Worm (Caenorhabditis elegans) whole organism, L1 larva: ENCODE measurements around the gene M05D6.1.

ENCODE experiments used
- C16A3.4 ChIP-seq: fragments of 150-350 bp; optimal IDR thresholded peaks from 2 replicates; lab custom pipeline; 2014; ENCODE audit warnings: missing biosample characterization, missing genetic modification characterization
- C34B4.2 ChIP-seq: sonication (generic microtip); optimal IDR thresholded peaks from 2 replicates; lab custom pipeline; 2017; ENCODE audit warnings: mild to moderate bottlenecking, missing genetic modification characterization, missing compliant biosample characterization
- F16B12.6 ChIP-seq: fragments of 150-350 bp; optimal IDR thresholded peaks from 2 replicates; lab custom pipeline; 2014; ENCODE audit warnings: missing biosample characterization, missing genetic modification characterization
- aha-1 ChIP-seq: fragments of 150-350 bp; optimal IDR thresholded peaks from 2 replicates; lab custom pipeline; 2014; ENCODE audit warnings: missing biosample characterization, missing genetic modification characterization
- blmp-1 ChIP-seq: fragments of 150-350 bp; optimal IDR thresholded peaks from 2 replicates; lab custom pipeline; 2014; ENCODE audit warnings: missing biosample characterization, missing genetic modification characterization
- ceh-63 ChIP-seq: fragments of 200-800 bp; sonication (Bioruptor generic); optimal IDR thresholded peaks from 2 replicates; lab custom pipeline; 2018; ENCODE audit warnings: mild to moderate bottlenecking, missing genetic modification characterization, missing compliant biosample characterization
- ceh-82 ChIP-seq, 3 experiments: fragments of 150-350 bp in 1 of 3; sonication (generic microtip) in 2 of 3; optimal IDR thresholded peaks; 2 replicates each; lab custom pipeline; 2014 to 2017; ENCODE audit warnings: missing biosample characterization in 3 of 3, missing genetic modification characterization in 3 of 3
- ces-1 ChIP-seq: fragments of 150-350 bp; optimal IDR thresholded peaks from 2 replicates; lab custom pipeline; 2014; ENCODE audit warnings: missing biosample characterization, missing genetic modification reagents, missing genetic modification characterization
- dpl-1 ChIP-seq, 3 experiments: fragments of 150-350 bp in 2 of 3; sonication (generic microtip) in 1 of 3; optimal IDR thresholded peaks; 2 replicates each; lab custom pipeline; 2014 to 2017; ENCODE audit warnings: missing biosample characterization in 3 of 3, missing genetic modification characterization in 3 of 3, missing genetic modification reagents in 3 of 3
- efl-1 ChIP-seq, 4 experiments: fragments of 150-350 bp; optimal IDR thresholded peaks in 3 of 4; peaks in 1 of 4; 1 replicate in 1 of 4; 2 replicates in 3 of 4; lab custom pipeline; 2014; ENCODE audit warnings: missing biosample characterization in 2 of 4, missing genetic modification characterization in 2 of 4, missing genetic modification reagents in 2 of 4
- egl-27 ChIP-seq, 2 experiments: fragments of 150-350 bp in 1 of 2; sonication (generic microtip); optimal IDR thresholded peaks; 3 replicates each; lab custom pipeline; 2017 to 2018; ENCODE audit warnings: missing biosample characterization in 2 of 2, missing genetic modification characterization in 2 of 2, missing genetic modification reagents in 2 of 2
- elt-3 ChIP-seq, 6 experiments: fragments of 150-350 bp in 1 of 6; sonication (generic microtip); optimal IDR thresholded peaks; 2 replicates each; lab custom pipeline; 2017 to 2018; ENCODE audit warnings: missing biosample characterization in 6 of 6, missing genetic modification characterization in 6 of 6, inconsistent platforms in 1 of 6
- fkh-10 ChIP-seq: sonication (generic microtip); optimal IDR thresholded peaks from 2 replicates; lab custom pipeline; 2017; ENCODE audit warnings: missing biosample characterization, missing genetic modification reagents, missing genetic modification characterization
- fkh-8 ChIP-seq: sonication (generic microtip); optimal IDR thresholded peaks from 2 replicates; lab custom pipeline; 2016; ENCODE audit warnings: mild to moderate bottlenecking, missing genetic modification characterization, missing compliant biosample characterization
- grh-1 ChIP-seq: fragments of 200-800 bp; sonication (Bioruptor generic); IDR thresholded peaks from 2 replicates; pipeline ENCODE4 v1.3.6; 2022; ENCODE audit warnings: missing genetic modification reagents, missing genetic modification characterization, missing compliant biosample characterization
- hlh-17 ChIP-seq: fragments of 200-800 bp; sonication (Bioruptor generic); optimal IDR thresholded peaks from 2 replicates; lab custom pipeline; 2018; ENCODE audit warnings: missing genetic modification characterization, mild to moderate bottlenecking, missing compliant biosample characterization, moderate library complexity, borderline replicate concordance
- jun-1 ChIP-seq: fragments of 150-350 bp; optimal IDR thresholded peaks from 2 replicates; lab custom pipeline; 2014; ENCODE audit warnings: missing biosample characterization, missing genetic modification reagents, missing genetic modification characterization
- lin-13 ChIP-seq: fragments of 150-350 bp; optimal IDR thresholded peaks from 2 replicates; lab custom pipeline; 2014; ENCODE audit warnings: missing biosample characterization, missing genetic modification reagents, missing genetic modification characterization
- lin-14 ChIP-seq: fragments of 200-800 bp; sonication (Bioruptor generic); optimal IDR thresholded peaks from 2 replicates; lab custom pipeline; 2018; ENCODE audit warnings: mild to moderate bottlenecking, missing genetic modification characterization, moderate library complexity, missing compliant biosample characterization
- lin-35 ChIP-seq, 2 experiments: fragments of 150-350 bp; optimal IDR thresholded peaks; 2 replicates each; lab custom pipeline; 2014; ENCODE audit warnings: missing biosample characterization in 2 of 2, missing genetic modification characterization in 2 of 2, missing genetic modification reagents in 2 of 2
- lin-39 ChIP-seq: fragments of 150-350 bp; optimal IDR thresholded peaks from 2 replicates; lab custom pipeline; 2014; ENCODE audit warnings: missing biosample characterization, missing genetic modification reagents, missing genetic modification characterization
- lir-3 ChIP-seq: sonication (generic microtip); optimal IDR thresholded peaks from 2 replicates; lab custom pipeline; 2016; ENCODE audit warnings: mild to moderate bottlenecking, missing genetic modification characterization, moderate library complexity, missing compliant biosample characterization; ENCODE audit not compliant: poor library complexity
- lsy-2 ChIP-seq, 2 experiments: fragments of 150-350 bp; optimal IDR thresholded peaks; 2 replicates each; lab custom pipeline; 2014; ENCODE audit warnings: missing biosample characterization in 2 of 2, missing genetic modification characterization in 2 of 2
- mdl-1 ChIP-seq, 2 experiments: fragments of 150-350 bp; optimal IDR thresholded peaks; 2 replicates each; lab custom pipeline; 2014 to 2017; ENCODE audit warnings: missing biosample characterization in 2 of 2, missing genetic modification characterization in 2 of 2, inconsistent platforms in 1 of 2
- mep-1 ChIP-seq: fragments of 150-350 bp; optimal IDR thresholded peaks from 2 replicates; lab custom pipeline; 2014; ENCODE audit warnings: missing biosample characterization, missing genetic modification characterization
- nhr-12 ChIP-seq: sonication (generic microtip); optimal IDR thresholded peaks from 2 replicates; lab custom pipeline; 2017; ENCODE audit warnings: missing biosample characterization, missing genetic modification characterization
- nhr-19 ChIP-seq: fragments of 200-800 bp; sonication (Bioruptor generic); conservative IDR thresholded peaks from 2 replicates; pipeline ENCODE4 v1.3.6; 2022; ENCODE audit warnings: missing genetic modification characterization, missing compliant biosample characterization
- nhr-20 ChIP-seq: sonication (generic microtip); optimal IDR thresholded peaks from 2 replicates; lab custom pipeline; 2016; ENCODE audit warnings: mild to moderate bottlenecking, missing genetic modification characterization, missing compliant biosample characterization
- nhr-237 ChIP-seq: fragments of 150-350 bp; optimal IDR thresholded peaks from 2 replicates; lab custom pipeline; 2014; ENCODE audit warnings: missing biosample characterization, missing genetic modification characterization
- nhr-47 ChIP-seq: sonication (generic microtip); optimal IDR thresholded peaks from 2 replicates; lab custom pipeline; 2016; ENCODE audit warnings: mild to moderate bottlenecking, missing genetic modification characterization, moderate library complexity, missing compliant biosample characterization
- nhr-71 ChIP-seq: sonication (generic microtip); optimal IDR thresholded peaks from 2 replicates; lab custom pipeline; 2016; ENCODE audit warnings: mild to moderate bottlenecking, missing genetic modification characterization, moderate library complexity, missing compliant biosample characterization
- nhr-85 ChIP-seq: sonication (generic microtip); peaks from one replicate; lab custom pipeline; 2016; ENCODE audit warnings: missing genetic modification characterization, inconsistent platforms, missing compliant biosample characterization
- nhr-90 ChIP-seq: sonication (generic microtip); optimal IDR thresholded peaks from 2 replicates; lab custom pipeline; 2016; ENCODE audit warnings: mild to moderate bottlenecking, missing genetic modification characterization, missing compliant biosample characterization; ENCODE audit not compliant: poor library complexity
- pax-3 ChIP-seq: fragments of 200-800 bp; sonication (Bioruptor generic); optimal IDR thresholded peaks from 2 replicates; lab custom pipeline; 2018; ENCODE audit warnings: mild to moderate bottlenecking, missing genetic modification characterization, moderate library complexity, missing compliant biosample characterization
- pqm-1 ChIP-seq: sonication (generic microtip); optimal IDR thresholded peaks from 3 replicates; lab custom pipeline; 2017; ENCODE audit warnings: missing biosample characterization, missing genetic modification characterization
- rnt-1 ChIP-seq: sonication (generic microtip); optimal IDR thresholded peaks from 2 replicates; lab custom pipeline; 2016; ENCODE audit warnings: mild to moderate bottlenecking, missing genetic modification characterization, moderate library complexity, missing compliant biosample characterization
- snpc-4 ChIP-seq: fragments of 150-350 bp; optimal IDR thresholded peaks from 2 replicates; lab custom pipeline; 2014; ENCODE audit warnings: missing biosample characterization, missing genetic modification characterization
- snu-23 ChIP-seq: sonication (generic microtip); optimal IDR thresholded peaks from 2 replicates; lab custom pipeline; 2016; ENCODE audit warnings: missing genetic modification characterization, missing compliant biosample characterization
- tlp-1 ChIP-seq: fragments of 150-350 bp; optimal IDR thresholded peaks from 2 replicates; lab custom pipeline; 2014; ENCODE audit warnings: missing biosample characterization, missing genetic modification characterization
- vab-15 ChIP-seq: sonication (generic microtip); optimal IDR thresholded peaks from 2 replicates; lab custom pipeline; 2017; ENCODE audit warnings: missing genotype, mild to moderate bottlenecking, missing genetic modification characterization, missing compliant biosample characterization
- xbp-1 ChIP-seq: sonication (generic microtip); optimal IDR thresholded peaks from 2 replicates; lab custom pipeline; 2016; ENCODE audit warnings: missing genetic modification characterization, missing compliant biosample characterization
- zag-1 ChIP-seq: fragments of 150-350 bp; optimal IDR thresholded peaks from 2 replicates; lab custom pipeline; 2014; ENCODE audit warnings: missing biosample characterization, missing genetic modification characterization
- zip-4 ChIP-seq: fragments of 200-800 bp; sonication (Bioruptor generic); optimal IDR thresholded peaks from 2 replicates; lab custom pipeline; 2018; ENCODE audit warnings: mild to moderate bottlenecking, missing genetic modification characterization, moderate library complexity, missing compliant biosample characterization
- ztf-11 ChIP-seq, 2 experiments: sonication (generic microtip); optimal IDR thresholded peaks; 2 replicates each; lab custom pipeline; 2016 to 2017; ENCODE audit warnings: missing genetic modification characterization in 2 of 2, missing biosample characterization in 1 of 2, missing compliant biosample characterization in 1 of 2

Gene M05D6.1

DNA sequence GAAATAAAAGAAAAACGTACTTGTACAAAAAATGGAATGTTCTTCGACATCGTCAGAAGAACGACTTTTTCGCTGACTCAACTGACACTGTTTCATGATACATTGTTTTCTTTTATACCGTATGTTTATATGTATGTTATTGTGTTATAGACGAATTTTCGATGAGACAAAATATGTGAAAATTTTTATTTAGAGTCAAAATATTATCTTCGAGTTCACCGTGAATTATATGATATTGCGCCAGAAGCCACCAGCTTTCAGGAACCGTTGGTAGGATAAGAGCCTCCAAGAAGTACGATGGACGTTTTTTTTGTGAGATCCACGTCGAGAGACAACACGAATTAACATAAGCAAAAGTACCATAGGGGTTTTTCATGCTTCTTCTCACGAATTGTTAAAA, 19.1 kb downstream of the M05D6.1 start, which contains the start of gene F22B5.6:
TSS of gene F22B5.6 (minus strand) at position 101 of the 400 bp plus-strand sequence.
- no peak for TF ChIP-seq zag-1 (tag; lab: Kevin White, UChicago)
- TF ChIP-seq efl-1 (optimal IDR thresholded peaks at IDR 0.05; lab: Kevin White, UChicago): no peak
- peak in 1 of 2 experiments; percentile 73 for TF ChIP-seq efl-1 (GFP tag; optimal IDR thresholded peaks at IDR 0.05 in 1 of 2; lab: Kevin White, UChicago)

DNA sequence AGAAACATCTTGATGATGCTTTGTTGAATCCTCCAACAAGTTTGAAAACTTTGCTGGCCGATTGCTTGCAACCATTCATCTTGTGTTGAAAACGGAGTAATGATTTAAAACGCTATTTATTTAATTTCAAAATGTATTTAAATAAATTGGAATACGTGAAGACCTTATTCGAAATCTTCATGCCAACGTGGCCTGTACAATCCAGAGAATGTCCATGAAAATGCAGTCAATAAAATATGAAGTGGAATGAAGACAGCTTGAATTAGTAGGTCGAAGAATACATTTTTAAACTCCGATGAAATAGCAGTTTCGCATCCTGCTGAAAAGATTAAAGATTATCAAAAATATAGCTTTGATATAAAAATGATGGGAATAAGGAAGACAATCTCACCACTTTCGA, 20.7 kb downstream of the M05D6.1 start, which contains the start of gene F22B5.5:
TSS of gene F22B5.5 (minus strand) at position 101 of the 400 bp plus-strand sequence.
- no peak for TF ChIP-seq xbp-1
- no peak for TF ChIP-seq pqm-1 (tag; lab: Kevin White, UChicago)
- TF ChIP-seq mep-1 (tag; lab: Kevin White, UChicago): no peak
- no peak for TF ChIP-seq dpl-1 (GFP tag; optimal IDR thresholded peaks at IDR 0.05; lab: Kevin White, UChicago)
- no peak for TF ChIP-seq ceh-82 (tag; optimal IDR thresholded peaks at IDR 0.05; lab: Kevin White, UChicago)
- TF ChIP-seq lin-35 (GFP tag; optimal IDR thresholded peaks at IDR 0.05; lab: Kevin White, UChicago): no peak
- no peak for TF ChIP-seq elt-3 (tag; optimal IDR thresholded peaks at IDR 0.05; lab: Kevin White, UChicago)
- no peak for TF ChIP-seq vab-15
- no peak for TF ChIP-seq hlh-17 (GFP tag; lab: Kevin White, UChicago)
- no peak for TF ChIP-seq C34B4.2
- TF ChIP-seq nhr-237 (tag; lab: Kevin White, UChicago): no peak
- no peak for TF ChIP-seq lin-13 (GFP tag; lab: Kevin White, UChicago)
- TF ChIP-seq zag-1 (tag; lab: Kevin White, UChicago): no peak
- no peak for TF ChIP-seq egl-27 (tag; optimal IDR thresholded peaks at IDR 0.05; lab: Kevin White, UChicago)
- no peak for TF ChIP-seq ceh-63 (GFP tag; lab: Kevin White, UChicago)
- no peak for TF ChIP-seq grh-1 (GFP tag; lab: Robert Waterston, UW)
- no peak for TF ChIP-seq lin-39 (tag; lab: Kevin White, UChicago)
- TF ChIP-seq lin-14: no peak
- TF ChIP-seq rnt-1: no peak

DNA sequence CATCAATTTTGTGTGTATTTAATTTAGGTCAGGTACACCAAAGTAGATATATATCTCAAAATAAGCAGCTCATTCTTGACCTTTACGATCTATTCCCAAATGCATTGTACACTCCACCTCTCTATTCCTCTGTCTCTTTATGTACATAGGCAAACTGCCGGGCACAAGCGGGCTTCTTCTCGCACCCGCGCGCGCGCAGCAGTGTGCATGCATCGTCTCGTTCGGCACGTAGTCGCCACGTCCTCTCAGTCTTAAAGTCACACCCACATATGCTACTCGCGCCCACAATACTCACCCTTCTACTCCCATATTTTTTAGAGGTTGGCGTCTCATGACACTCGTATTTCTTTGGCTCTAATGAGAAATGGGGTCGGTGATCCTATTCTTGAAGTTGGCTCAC, 23.8 kb downstream of the M05D6.1 start:
- TF ChIP-seq nhr-20 (no peak), nhr-12 (no peak), lin-39 (tag; lab: Kevin White, UChicago) (no peak), fkh-8 (tag; lab: Kevin White, UChicago) (peak; percentile 57), snu-23 (GFP tag; lab: Kevin White, UChicago) (no peak), C16A3.4 (no peak), lin-14 (peak; percentile 55), aha-1 (tag; lab: Kevin White, UChicago) (peak; percentile 31), tlp-1 (tag; lab: Kevin White, UChicago) (no peak), ceh-63 (GFP tag; lab: Kevin White, UChicago) (no peak)

DNA sequence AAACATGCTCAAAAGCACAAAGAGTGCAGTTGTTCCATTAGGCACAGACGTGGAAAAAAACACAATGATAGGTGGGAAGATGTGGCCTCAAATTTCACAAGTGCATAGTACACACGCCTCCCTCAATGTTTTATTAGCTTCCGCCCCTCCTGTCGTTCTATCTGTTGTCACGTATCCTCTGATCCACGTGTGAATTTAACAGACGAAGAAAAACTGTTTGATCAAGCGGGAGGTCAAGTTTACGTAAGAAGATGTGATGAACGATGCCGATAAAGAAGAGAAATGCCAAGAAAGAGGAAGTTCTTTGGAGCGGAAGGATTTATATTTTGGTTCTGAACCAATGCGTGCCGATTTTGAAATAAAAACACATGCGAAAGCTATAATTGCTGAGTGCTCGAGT, 24.5 kb downstream of the M05D6.1 start:
- no peak for TF ChIP-seq nhr-12
- TF ChIP-seq zip-4: no peak
- TF ChIP-seq nhr-47 (tag; lab: Kevin White, UChicago): no peak
- TF ChIP-seq mdl-1 (tag; optimal IDR thresholded peaks at IDR 0.05; lab: Kevin White, UChicago): peak in 1 of 2 experiments; percentile 31
- TF ChIP-seq ceh-82 (tag; optimal IDR thresholded peaks at IDR 0.05; lab: Kevin White, UChicago): no peak
- TF ChIP-seq nhr-85: peak; percentile 73
- no peak for TF ChIP-seq nhr-237 (tag; lab: Kevin White, UChicago)
- peak; percentile 40; the same call in 1 of the 2 replicates for TF ChIP-seq nhr-19 (GFP tag; lab: Robert Waterston, UW)
- TF ChIP-seq snpc-4: no peak
- no peak for TF ChIP-seq ces-1 (GFP tag; lab: Kevin White, UChicago)
- TF ChIP-seq snu-23 (GFP tag; lab: Kevin White, UChicago): peak; percentile 8
- peak; percentile 48 for TF ChIP-seq nhr-20
- TF ChIP-seq nhr-71 (tag; lab: Kevin White, UChicago): peak; percentile 33
- no peak for TF ChIP-seq lsy-2 (tag; optimal IDR thresholded peaks at IDR 0.05; lab: Kevin White, UChicago)
- TF ChIP-seq lin-14: peak; percentile 61
- TF ChIP-seq blmp-1: peak; percentile 74
- no peak for TF ChIP-seq dpl-1 (GFP tag; optimal IDR thresholded peaks at IDR 0.05; lab: Kevin White, UChicago)
- no peak for TF ChIP-seq F16B12.6
- no peak for TF ChIP-seq C34B4.2
- no peak for TF ChIP-seq pqm-1 (tag; lab: Kevin White, UChicago)
- TF ChIP-seq elt-3 (tag; optimal IDR thresholded peaks at IDR 0.05; lab: Kevin White, UChicago): peak in 2 of 6 experiments; percentile 15 to 70
- TF ChIP-seq pax-3: no peak
- TF ChIP-seq ztf-11 (tag; optimal IDR thresholded peaks at IDR 0.05; lab: Kevin White, UChicago): no peak
- no peak for TF ChIP-seq fkh-10 (GFP tag; lab: Kevin White, UChicago)
- no peak for TF ChIP-seq jun-1 (tag; lab: Kevin White, UChicago)
- no peak for TF ChIP-seq lir-3 (tag; lab: Kevin White, UChicago)
- no peak for TF ChIP-seq nhr-90 (tag; lab: Kevin White, UChicago)
